Worm (Caenorhabditis elegans): ENCODE data around the gene swt-7.

Gene swt-7

DNA sequence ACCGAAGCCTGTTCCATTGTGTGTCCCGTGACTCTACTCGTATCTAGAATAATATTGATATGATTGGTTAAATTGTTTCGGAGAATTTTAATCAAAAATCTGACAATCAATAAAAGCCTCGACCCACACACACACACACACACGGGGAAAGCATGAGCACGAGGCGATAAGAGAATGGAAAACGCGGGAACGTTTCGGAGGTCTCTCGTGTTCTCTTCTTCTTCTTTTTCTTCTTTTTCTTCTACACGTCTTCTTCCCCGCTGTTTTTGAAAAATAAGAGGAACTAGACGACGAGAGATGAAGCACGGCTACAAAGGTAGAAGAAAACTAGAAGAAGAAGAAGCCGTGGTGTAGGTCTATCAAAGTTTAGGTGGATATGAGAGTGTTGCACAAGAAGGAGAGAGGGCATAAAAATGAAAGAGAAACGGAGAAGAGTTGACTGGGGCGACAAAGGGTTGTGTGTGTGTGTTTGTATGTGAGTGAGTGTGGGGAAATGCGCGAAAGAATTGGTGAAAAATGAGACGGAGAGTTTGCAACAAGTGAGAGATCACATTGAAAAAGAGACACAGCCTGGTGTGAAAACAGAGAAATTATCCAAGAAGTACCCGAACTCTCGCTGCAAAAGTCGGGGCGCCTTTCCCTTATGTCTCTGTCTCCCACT lies 34.3 kb upstream of the swt-7 start, which contains the start of gene mlk-1:
Gene mlk-1, minus strand, starts transcription at position 51 of the 661 bp plus-strand sequence.
- TF ChIP-seq K12H6.12 (tag; optimal IDR thresholded peaks at IDR 0.05) (peak; percentile 65), lin-54 (GFP tag; optimal IDR thresholded peaks at IDR 0.05) (no peak), ztf-26 (tag; optimal IDR thresholded peaks at IDR 0.05) (peak; percentile 33), hsf-1 (GFP tag; IDR thresholded peaks at IDR 0.05) (peak; percentile 46; the same call in 1 of the 2 replicates), egrh-3 (GFP tag; IDR thresholded peaks at IDR 0.05) (peak; percentile 18), B0336.3 (GFP tag; IDR thresholded peaks at IDR 0.05) (peak; percentile 73; the same call in 1 of the 2 replicates), ztf-25 (GFP tag; IDR thresholded peaks at IDR 0.05) (no peak), cebp-1 (GFP tag; IDR thresholded peaks at IDR 0.05) (no peak), cebp-1 (tag; optimal IDR thresholded peaks at IDR 0.05) (peak; percentile 64), ceh-27 (GFP tag; optimal IDR thresholded peaks at IDR 0.05) (peak; percentile 47), ztf-18 (tag; optimal IDR thresholded peaks at IDR 0.05) (peak; percentile 22), ama-1 (optimal IDR thresholded peaks at IDR 0.05) (peak; percentile 52), ama-1 (GFP tag; optimal IDR thresholded peaks at IDR 0.05) (no peak), hmg-1.2 (GFP tag; IDR thresholded peaks at IDR 0.05) (peak; percentile 59; the same call in 1 of the 2 replicates), madf-10 (tag; optimal IDR thresholded peaks at IDR 0.05) (peak; percentile 20), rec-8 (tag; optimal IDR thresholded peaks at IDR 0.05) (no peak), lin-35 (GFP tag; optimal IDR thresholded peaks at IDR 0.05) (peak in 1 of 3 experiments; percentile 24), mcd-1 (GFP tag; IDR thresholded peaks at IDR 0.05) (0 out of 2 replicates have a peak, but pooled peaks have one; percentile 29), ekl-4 (GFP tag; IDR thresholded peaks at IDR 0.05) (no peak), nhr-80 (tag; optimal IDR thresholded peaks at IDR 0.05) (peak; percentile 43), ZK185.1 (tag; optimal IDR thresholded peaks at IDR 0.05; ENCODE audit: poor library complexity, severe bottlenecking) (peak; percentile 7), attf-5 (GFP tag; optimal IDR thresholded peaks at IDR 0.05) (peak; percentile 49), lin-40 (tag; optimal IDR thresholded peaks at IDR 0.05) (peak; percentile 71), C06A6.2 (GFP tag; conservative IDR thresholded peaks at IDR 0.05) (no peak), ceh-91 (GFP tag; IDR thresholded peaks at IDR 0.05) (no peak), B0019.2 (GFP tag; conservative IDR thresholded peaks at IDR 0.05) (no peak), somi-1 (GFP tag; optimal IDR thresholded peaks at IDR 0.05) (peak; percentile 39), snpc-4 (GFP tag; optimal IDR thresholded peaks at IDR 0.05) (no peak), snpc-4 (tag; optimal IDR thresholded peaks at IDR 0.05) (peak in 3 of 4 experiments; percentile 7 to 35 (median 9)), D2030.7 (GFP tag; IDR thresholded peaks at IDR 0.05) (no peak)

- TF ChIP-seq aptf-3 (GFP tag; IDR thresholded peaks at IDR 0.05) (no peak), ets-4 (GFP tag; optimal IDR thresholded peaks at IDR 0.05) (no peak), nfyb-1 (GFP tag; IDR thresholded peaks at IDR 0.05) (no peak)
These were observed 22.7 kb upstream of the swt-7 start, which contains the start of gene cwp-4 for ce11 chrV:5053335-5053734. cwp-4 (plus strand) TSS chrV:5053635.

DNA sequence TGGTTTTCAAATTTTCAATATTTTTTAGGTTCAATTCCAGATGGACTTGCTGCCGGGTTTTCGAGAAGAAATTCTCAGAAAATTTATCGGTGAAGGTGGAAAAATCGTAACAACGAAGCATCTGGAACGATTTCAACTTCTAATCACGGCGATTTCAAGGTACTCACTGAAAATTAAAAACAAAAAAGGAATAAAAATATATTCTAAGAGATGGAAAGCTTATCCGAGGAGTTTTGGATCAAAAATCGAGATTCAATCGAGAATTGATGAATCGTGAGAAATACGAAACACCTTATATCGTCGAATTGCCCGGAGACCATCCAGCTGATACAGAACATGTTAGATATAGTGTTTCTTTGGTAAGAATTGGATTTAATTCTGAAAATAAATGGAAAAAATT lies 21.6 kb upstream of the swt-7 start, which contains the start of gene K11D12.12:
Gene K11D12.12, plus strand, starts transcription at position 29 of the 400 bp plus-strand sequence.
- TF ChIP-seq sptf-2 (GFP tag; optimal IDR thresholded peaks at IDR 0.05), result no peak
- no peak for TF ChIP-seq F33H1.4 (GFP tag; IDR thresholded peaks at IDR 0.05)
- no peak for TF ChIP-seq nfya-2 (GFP tag; IDR thresholded peaks at IDR 0.05)
- no peak for TF ChIP-seq hlh-12 (tag; optimal IDR thresholded peaks at IDR 0.05)
- no peak for TF ChIP-seq F23B12.7 (tag; optimal IDR thresholded peaks at IDR 0.05; ENCODE audit: insufficient read depth)
- TF ChIP-seq madf-6 (GFP tag; IDR thresholded peaks at IDR 0.05), result 0 out of 2 replicates have a peak, but pooled peaks have one; percentile 23
- TF ChIP-seq Y53G8AR.9 (GFP tag; conservative IDR thresholded peaks at IDR 0.05), result 0 out of 2 replicates have a peak, but pooled peaks have one; percentile 34
- TF ChIP-seq C17E4.6 (GFP tag; IDR thresholded peaks at IDR 0.05), result no peak
- no peak for TF ChIP-seq madf-3 (GFP tag; IDR thresholded peaks at IDR 0.05)
- no peak for TF ChIP-seq mcd-1 (GFP tag; IDR thresholded peaks at IDR 0.05)
- TF ChIP-seq rpc-1 (optimal IDR thresholded peaks at IDR 0.05), result no peak
- no peak for TF ChIP-seq rpc-1 (tag; optimal IDR thresholded peaks at IDR 0.05)
- TF ChIP-seq let-526 (GFP tag; IDR thresholded peaks at IDR 0.05), result no peak
- TF ChIP-seq snpc-3.4 (tag; optimal IDR thresholded peaks at IDR 0.05), result no peak
- TF ChIP-seq Y67H2A.10 (GFP tag; conservative IDR thresholded peaks at IDR 0.05), result no peak
- peak; percentile 4 for TF ChIP-seq xnd-1 (tag; optimal IDR thresholded peaks at IDR 0.05)
